Worm (Caenorhabditis elegans) whole organism, L4/young adult: ENCODE results near the gene trpp-5.

Experiments used
- W03F9.2 ChIP-seq: fragments of 150-350 bp; optimal IDR thresholded peaks from 2 replicates; lab custom pipeline; 2014; ENCODE audit warnings: missing biosample characterization, missing genetic modification characterization
- dao-5 ChIP-seq: sonication (generic microtip); optimal IDR thresholded peaks from 2 replicates; lab custom pipeline; 2016; ENCODE audit warnings: missing genotype, missing genetic modification characterization, moderate library complexity, missing compliant biosample characterization

ce11 chrII:12240088-12240487, 37.9 kb upstream of the trpp-5 start, which contains the start of gene txdc-12.1:
- TF ChIP-seq dao-5 (tag; lab: Kevin White, UChicago) (no peak), W03F9.2 (tag; lab: Kevin White, UChicago) (no peak)
